Fruit fly (Drosophila melanogaster) whole organism: ENCODE measurements around the gene heix.

Source experiments
- CG8478 ChIP-seq: fragments of >200 bp; optimal IDR thresholded peaks from 2 replicates; lab custom pipeline; 2018; ENCODE audit warnings: inconsistent platforms
- EcR ChIP-seq, 2 experiments: fragments of >200 bp; optimal IDR thresholded peaks; 2 replicates each; lab custom pipeline; 2017; ENCODE audit warnings: missing biosample characterization in 2 of 2, missing genetic modification characterization in 2 of 2, missing genetic modification reagents in 2 of 2
- pan ChIP-seq: fragments of >200 bp; optimal IDR thresholded peaks from 2 replicates; lab custom pipeline; 2017
- psq ChIP-seq: fragments of >200 bp; optimal IDR thresholded peaks from 2 replicates; lab custom pipeline; 2017

- TF ChIP-seq EcR (GFP tag; optimal IDR thresholded peaks at IDR 0.05; lab: Kevin White, UChicago) (no peak), CG8478 (lab: Kevin White, UChicago) (no peak), pan (lab: Kevin White, UChicago) (no peak), psq (no peak)
Measured at dm6 chr2L:16275177-16275808, 24.4 kb downstream of the heix start.
